Worm (Caenorhabditis elegans) whole organism, L4 larva: Measurements from ENCODE around the gene K07F5.7.

Experiments used
- aha-1 ChIP-seq: fragments of 150-350 bp; peaks from one replicate; lab custom pipeline; 2014; ENCODE audit warnings: missing biosample characterization, missing genetic modification characterization
- daf-16 ChIP-seq, 3 experiments: sonication (generic microtip); optimal IDR thresholded peaks; 2 replicates each; lab custom pipeline; 2016 to 2017; ENCODE audit warnings: missing genetic modification characterization in 3 of 3, missing genetic modification reagents in 3 of 3, mild to moderate bottlenecking in 2 of 3, missing compliant biosample characterization in 2 of 3, missing biosample characterization in 1 of 3, moderate library complexity in 1 of 3
- fkh-10 ChIP-seq: fragments of 150-350 bp; optimal IDR thresholded peaks from 2 replicates; lab custom pipeline; 2014; ENCODE audit warnings: missing biosample characterization, missing genetic modification reagents, missing genetic modification characterization
- lir-3 ChIP-seq: sonication (generic microtip); optimal IDR thresholded peaks from 2 replicates; lab custom pipeline; 2016; ENCODE audit warnings: mild to moderate bottlenecking, missing genetic modification characterization, missing compliant biosample characterization
- madf-5 ChIP-seq, 2 experiments: fragments of 200-800 bp; sonication (Bioruptor generic); IDR thresholded peaks; 2 replicates each; pipeline ENCODE4 v1.3.6; 2022; ENCODE audit warnings: missing compliant biosample characterization in 2 of 2, missing genetic modification characterization in 2 of 2
- zip-11 ChIP-seq: fragments of 200-800 bp; sonication (Bioruptor generic); IDR thresholded peaks from 2 replicates; pipeline ENCODE4 v1.3.6; 2022; ENCODE audit warnings: missing genetic modification characterization, missing compliant biosample characterization

ce11 chrIV:9832586-9832985, 15.4 kb downstream of the K07F5.7 start, which contains the start of gene kin-21:
- TF ChIP-seq daf-16 (GFP tag; optimal IDR thresholded peaks at IDR 0.05; lab: Kevin White, UChicago) (no peak), daf-16 (tag; optimal IDR thresholded peaks at IDR 0.05; lab: Kevin White, UChicago) (no peak), fkh-10 (GFP tag; lab: Kevin White, UChicago) (no peak), lir-3 (tag; lab: Kevin White, UChicago) (no peak), madf-5 (GFP tag; IDR thresholded peaks at IDR 0.05; lab: Robert Waterston, UW) (no peak), zip-11 (GFP tag; lab: Robert Waterston, UW) (no peak), aha-1 (no peak)
